Worm (Caenorhabditis elegans) whole organism, L2 larva: ENCODE data around the gene C27D8.1.
"Not testable (repeated sequence)": the region's sequence is repeated elsewhere in the genome, so short reads cannot be mapped to it uniquely, and the experiment has no call there.

ENCODE experiments used
- C34F6.9 ChIP-seq: fragments of 150-350 bp; optimal IDR thresholded peaks from 2 replicates; lab custom pipeline; 2014; ENCODE audit warnings: missing biosample characterization, missing genetic modification characterization
- F13H6.1 ChIP-seq: sonication (generic microtip); optimal IDR thresholded peaks from 2 replicates; lab custom pipeline; 2016; ENCODE audit warnings: missing genetic modification characterization, missing compliant biosample characterization
- R02D3.7 ChIP-seq: fragments of 150-350 bp; optimal IDR thresholded peaks from 2 replicates; lab custom pipeline; 2014; ENCODE audit warnings: missing biosample characterization, missing genetic modification characterization
- Y55F3AM.14 ChIP-seq: fragments of 200-800 bp; sonication (Bioruptor generic); optimal IDR thresholded peaks from 2 replicates; lab custom pipeline; 2018; ENCODE audit warnings: mild to moderate bottlenecking, missing genetic modification characterization, missing compliant biosample characterization
- ZK546.5 ChIP-seq: sonication (generic microtip); optimal IDR thresholded peaks from 2 replicates; lab custom pipeline; 2017; ENCODE audit warnings: missing biosample characterization, missing genetic modification characterization
- aly-2 ChIP-seq: fragments of 150-350 bp; optimal IDR thresholded peaks from 2 replicates; lab custom pipeline; 2014; ENCODE audit warnings: missing biosample characterization, missing genetic modification characterization
- ama-1 ChIP-seq: fragments of 150-350 bp; optimal IDR thresholded peaks from 2 replicates; lab custom pipeline; 2018; ENCODE audit warnings: inconsistent platforms
- ceh-16 ChIP-seq: fragments of 150-350 bp; optimal IDR thresholded peaks from 2 replicates; lab custom pipeline; 2014; ENCODE audit warnings: missing biosample characterization, missing genetic modification characterization
- ceh-82 ChIP-seq: fragments of 150-350 bp; optimal IDR thresholded peaks from 2 replicates; lab custom pipeline; 2014; ENCODE audit warnings: missing biosample characterization, missing genetic modification characterization
- crh-2 ChIP-seq: sonication (generic microtip); optimal IDR thresholded peaks from 2 replicates; lab custom pipeline; 2017; ENCODE audit warnings: missing biosample characterization, missing genetic modification characterization
- dmd-4 ChIP-seq: sonication (generic microtip); optimal IDR thresholded peaks from 2 replicates; lab custom pipeline; 2017; ENCODE audit warnings: missing biosample characterization, missing genetic modification characterization
- egl-27 ChIP-seq: sonication (generic microtip); optimal IDR thresholded peaks from 3 replicates; lab custom pipeline; 2017; ENCODE audit warnings: missing biosample characterization, missing genetic modification reagents, missing genetic modification characterization
- elt-3 ChIP-seq: sonication (generic microtip); optimal IDR thresholded peaks from 2 replicates; lab custom pipeline; 2017; ENCODE audit warnings: missing biosample characterization, missing genetic modification characterization
- gmeb-1 ChIP-seq: fragments of 150-350 bp; optimal IDR thresholded peaks from 2 replicates; lab custom pipeline; 2014; ENCODE audit warnings: missing biosample characterization, missing genetic modification characterization
- lin-11 ChIP-seq: fragments of 150-350 bp; sonication (generic microtip); optimal IDR thresholded peaks from 2 replicates; lab custom pipeline; 2014; ENCODE audit warnings: missing biosample characterization, missing genetic modification characterization, inconsistent platforms, mixed read lengths
- lin-13 ChIP-seq: fragments of 150-350 bp; optimal IDR thresholded peaks from 2 replicates; lab custom pipeline; 2014; ENCODE audit warnings: missing biosample characterization, missing genetic modification reagents, missing genetic modification characterization
- lin-39 ChIP-seq: fragments of 150-350 bp; optimal IDR thresholded peaks from 2 replicates; lab custom pipeline; 2014; ENCODE audit warnings: missing biosample characterization, missing genetic modification reagents, missing genetic modification characterization
- lsy-2 ChIP-seq, 2 experiments: fragments of 150-350 bp in 1 of 2; sonication (generic microtip) in 1 of 2; optimal IDR thresholded peaks; 2 replicates each; lab custom pipeline; 2014 to 2017; ENCODE audit warnings: missing biosample characterization in 2 of 2, missing genetic modification characterization in 2 of 2
- mbf-1 ChIP-seq: sonication (generic microtip); optimal IDR thresholded peaks from 2 replicates; lab custom pipeline; 2017; ENCODE audit warnings: missing biosample characterization, missing genetic modification characterization
- mdl-1 ChIP-seq, 2 experiments: fragments of 150-350 bp in 1 of 2; sonication (generic microtip) in 1 of 2; optimal IDR thresholded peaks; 2 replicates each; lab custom pipeline; 2017; ENCODE audit warnings: missing biosample characterization in 2 of 2, missing genetic modification characterization in 2 of 2
- nhr-21 ChIP-seq: fragments of 150-350 bp; optimal IDR thresholded peaks from 2 replicates; lab custom pipeline; 2014; ENCODE audit warnings: missing biosample characterization, missing genetic modification characterization
- nhr-25 ChIP-seq: fragments of 150-350 bp; sonication (generic microtip); optimal IDR thresholded peaks from 3 replicates; lab custom pipeline; 2014; ENCODE audit warnings: missing biosample characterization, missing genetic modification characterization
- nhr-6 ChIP-seq: fragments of 150-350 bp; optimal IDR thresholded peaks from 2 replicates; lab custom pipeline; 2014; ENCODE audit warnings: missing biosample characterization, missing genetic modification characterization
- peb-1 ChIP-seq: fragments of 150-350 bp; optimal IDR thresholded peaks from 2 replicates; lab custom pipeline; 2014; ENCODE audit warnings: missing biosample characterization, missing genetic modification characterization
- sem-4 ChIP-seq: fragments of 150-350 bp; optimal IDR thresholded peaks from 2 replicates; lab custom pipeline; 2014; ENCODE audit warnings: missing biosample characterization, missing genetic modification reagents, missing genetic modification characterization
- skn-1 ChIP-seq: sonication (generic microtip); optimal IDR thresholded peaks from 2 replicates; lab custom pipeline; 2017; ENCODE audit warnings: missing biosample characterization, missing genetic modification characterization
- sma-3 ChIP-seq: sonication (generic microtip); optimal IDR thresholded peaks from 2 replicates; lab custom pipeline; 2016; ENCODE audit warnings: missing genetic modification reagents, missing genetic modification characterization, missing compliant biosample characterization
- snpc-4 ChIP-seq: fragments of 150-350 bp; optimal IDR thresholded peaks from 2 replicates; lab custom pipeline; 2014; ENCODE audit warnings: missing biosample characterization, missing genetic modification characterization
- unc-39 ChIP-seq: fragments of 150-350 bp; optimal IDR thresholded peaks from 2 replicates; lab custom pipeline; 2014; ENCODE audit warnings: missing biosample characterization, missing genetic modification characterization
- unc-55 ChIP-seq: fragments of 150-350 bp; sonication (generic microtip); optimal IDR thresholded peaks from 3 replicates; lab custom pipeline; 2014; ENCODE audit warnings: missing biosample characterization, missing genetic modification reagents, missing genetic modification characterization
- unc-62 ChIP-seq: fragments of 150-350 bp; optimal IDR thresholded peaks from 2 replicates; lab custom pipeline; 2014; ENCODE audit warnings: missing biosample characterization, missing genetic modification reagents, missing genetic modification characterization
- ztf-11 ChIP-seq: sonication (generic microtip); optimal IDR thresholded peaks from 2 replicates; lab custom pipeline; 2017; ENCODE audit warnings: missing biosample characterization, missing genetic modification characterization
- ztf-4 ChIP-seq: fragments of 150-350 bp; optimal IDR thresholded peaks from 2 replicates; lab custom pipeline; 2014; ENCODE audit warnings: missing biosample characterization, missing genetic modification characterization

C27D8.1 gene

ce11 chrIV:12717531-12717930, at the start of gene C27D8.1:
Gene C27D8.1 (plus strand): TSS chrIV:12717831.
- no peak for TF ChIP-seq crh-2 (tag; lab: Kevin White, UChicago)
- TF ChIP-seq R02D3.7 (tag; lab: Kevin White, UChicago) = no peak
- no peak for TF ChIP-seq aly-2
- no peak for TF ChIP-seq mbf-1

- TF ChIP-seq elt-3 (tag; lab: Kevin White, UChicago) (no peak), F13H6.1 (tag; lab: Kevin White, UChicago) (no peak), ceh-16 (tag; lab: Kevin White, UChicago) (no peak), ztf-4 (tag; lab: Kevin White, UChicago) (no peak), lin-13 (GFP tag; lab: Kevin White, UChicago) (no peak), mdl-1 (tag; optimal IDR thresholded peaks at IDR 0.05; lab: Kevin White, UChicago) (no peak), sem-4 (tag; lab: Kevin White, UChicago) (no peak), unc-62 (GFP tag; lab: Kevin White, UChicago) (no peak), snpc-4 (tag; lab: Kevin White, UChicago) (no peak), unc-39 (tag; lab: Kevin White, UChicago) (no peak), egl-27 (tag; lab: Kevin White, UChicago) (no peak), dmd-4 (tag; lab: Kevin White, UChicago) (no peak)
Measured at ce11 chrIV:12674700-12675099, 42.9 kb upstream of the C27D8.1 start, which contains the start of gene T23B5.4. Gene T23B5.4 (plus strand): TSS chrIV:12675000.

- TF ChIP-seq ceh-82, C34F6.9, snpc-4 (tag; lab: Kevin White, UChicago): not testable (repeated sequence)
Measured at ce11 chrIV:12677137-12677536, 40.5 kb upstream of the C27D8.1 start, which contains the start of gene T23B5.6. Gene T23B5.6 (minus strand): TSS chrIV:12677237.

ce11 chrIV:12684341-12684740, 33.3 kb upstream of the C27D8.1 start, which contains the start of gene prmt-9:
Gene prmt-9 (minus strand): TSS chrIV:12684378.
- peak in 1 of 2 experiments; percentile 5 for TF ChIP-seq lsy-2 (tag; optimal IDR thresholded peaks at IDR 0.05; lab: Kevin White, UChicago)
- TF ChIP-seq C34F6.9 (tag; lab: Kevin White, UChicago) = peak; percentile 9
- TF ChIP-seq unc-55 (GFP tag; lab: Kevin White, UChicago) = peak; percentile 19
- peak; percentile 27 for TF ChIP-seq gmeb-1 (tag; lab: Kevin White, UChicago)
- TF ChIP-seq ztf-11 (tag; lab: Kevin White, UChicago) = no peak
- TF ChIP-seq nhr-21 (tag; lab: Kevin White, UChicago) = no peak

ce11 chrIV:12684826-12685594, 32.6 kb upstream of the C27D8.1 start:
- TF ChIP-seq peb-1 = no peak
- no peak for TF ChIP-seq lin-11 (tag; lab: Kevin White, UChicago)
- no peak for TF ChIP-seq lin-39 (tag; lab: Kevin White, UChicago)
- no peak for TF ChIP-seq ztf-11 (tag; lab: Kevin White, UChicago)
- TF ChIP-seq dmd-4 (tag; lab: Kevin White, UChicago) = no peak
- no peak for TF ChIP-seq mbf-1
- TF ChIP-seq nhr-25 (tag; lab: Kevin White, UChicago) = no peak
- no peak for TF ChIP-seq skn-1
- TF ChIP-seq ZK546.5 (tag; lab: Kevin White, UChicago) = no peak
- TF ChIP-seq nhr-6 (tag; lab: Kevin White, UChicago) = no peak

- TF ChIP-seq lin-13 (GFP tag; lab: Kevin White, UChicago) = no peak
- no peak for TF ChIP-seq Y55F3AM.14 (GFP tag; lab: Kevin White, UChicago)
- TF ChIP-seq aly-2 = no peak
- no peak for TF ChIP-seq sma-3
- no peak for TF ChIP-seq snpc-4 (tag; lab: Kevin White, UChicago)
- no peak for TF ChIP-seq ama-1 (lab: Kevin White, UChicago)
Measured at ce11 chrIV:12685827-12686226, 31.8 kb upstream of the C27D8.1 start.
